Fruit fly (Drosophila melanogaster) whole organism, pupa: ENCODE results near the gene por.

Source experiments
- CG10348 ChIP-seq: fragments of 200-800 bp; sonication (Bioruptor generic); IDR thresholded peaks from 2 replicates; pipeline ENCODE4 v1.3.6; 2022; ENCODE audit warnings: missing biosample characterization, missing genetic modification characterization
- CG12605 ChIP-seq: fragments of 200-800 bp; sonication (Bioruptor generic); IDR thresholded peaks from 2 replicates; pipeline ENCODE4 v1.3.6; 2022; ENCODE audit warnings: missing biosample characterization, missing genetic modification characterization
- CG13204 ChIP-seq: fragments of 200-800 bp; sonication (Bioruptor generic); optimal IDR thresholded peaks from 2 replicates; lab custom pipeline; 2018; ENCODE audit warnings: missing biosample characterization, mild to moderate bottlenecking, missing genetic modification characterization, moderate library complexity
- CG14655 ChIP-seq: fragments of 200-800 bp; sonication (Bioruptor generic); optimal IDR thresholded peaks from 3 replicates; lab custom pipeline; 2017; ENCODE audit warnings: mild to moderate bottlenecking, missing biosample characterization, missing genetic modification reagents, missing genetic modification characterization
- CG15710 ChIP-seq: fragments of 200-800 bp; sonication (Bioruptor generic); optimal IDR thresholded peaks from 2 replicates; lab custom pipeline; 2018; ENCODE audit warnings: missing biosample characterization, mild to moderate bottlenecking, missing genetic modification characterization, moderate library complexity
- CG17806 ChIP-seq: fragments of 200-800 bp; sonication (Bioruptor generic); optimal IDR thresholded peaks from 2 replicates; lab custom pipeline; 2018; ENCODE audit warnings: missing biosample characterization, mild to moderate bottlenecking, missing genetic modification characterization, moderate library complexity
- CG32121 ChIP-seq: fragments of 200-800 bp; sonication (Bioruptor generic); IDR thresholded peaks from 2 replicates; pipeline ENCODE4 v1.3.6; 2022; ENCODE audit warnings: missing biosample characterization, missing genetic modification characterization
- CG34367 ChIP-seq: fragments of 200-800 bp; sonication (Bioruptor generic); optimal IDR thresholded peaks from 2 replicates; lab custom pipeline; 2018; ENCODE audit warnings: missing biosample characterization, mild to moderate bottlenecking, missing genetic modification characterization
- CG4496 ChIP-seq: fragments of 200-800 bp; sonication (Bioruptor generic); IDR thresholded peaks from 3 replicates; pipeline ENCODE4 v1.3.6; 2022; ENCODE audit warnings: missing biosample characterization, missing genetic modification characterization
- CG8159 ChIP-seq: fragments of 200-800 bp; sonication (Bioruptor generic); optimal IDR thresholded peaks from 3 replicates; lab custom pipeline; 2018; ENCODE audit warnings: missing biosample characterization, mild to moderate bottlenecking, missing genetic modification characterization, moderate library complexity
- CG8301 ChIP-seq: fragments of 200-800 bp; sonication (Bioruptor generic); optimal IDR thresholded peaks from 2 replicates; lab custom pipeline; 2018; ENCODE audit warnings: missing biosample characterization, mild to moderate bottlenecking, missing genetic modification characterization
- CG9948 ChIP-seq: fragments of 200-800 bp; sonication (Bioruptor generic); optimal IDR thresholded peaks from 2 replicates; lab custom pipeline; 2018; ENCODE audit warnings: missing biosample characterization, mild to moderate bottlenecking, missing genetic modification characterization, moderate library complexity
- D1 ChIP-seq: fragments of 200-800 bp; sonication (Bioruptor generic); optimal IDR thresholded peaks from 2 replicates; lab custom pipeline; 2018; ENCODE audit warnings: missing biosample characterization, mild to moderate bottlenecking, missing genetic modification characterization, moderate library complexity
- EcR ChIP-seq: fragments of 200-800 bp; sonication (Bioruptor generic); optimal IDR thresholded peaks from 3 replicates; lab custom pipeline; 2019; ENCODE audit warnings: missing biosample characterization, missing genetic modification characterization, mild to moderate bottlenecking, moderate library complexity, missing genetic modification reagents
- Ets98B ChIP-seq: fragments of 200-800 bp; sonication (Bioruptor generic); IDR thresholded peaks from 2 replicates; pipeline ENCODE4 v1.3.6; 2022; ENCODE audit warnings: missing biosample characterization, missing genetic modification characterization
- Pif1A ChIP-seq: fragments of 200-800 bp; sonication (Bioruptor generic); optimal IDR thresholded peaks from 3 replicates; lab custom pipeline; 2016; ENCODE audit warnings: missing biosample characterization, missing genetic modification characterization
- Pif1B ChIP-seq: fragments of 200-800 bp; sonication (Bioruptor generic); optimal IDR thresholded peaks from 3 replicates; lab custom pipeline; 2016; ENCODE audit warnings: missing biosample characterization, missing genetic modification characterization
- Snoo ChIP-seq: fragments of 200-800 bp; sonication (Bioruptor generic); optimal IDR thresholded peaks from 3 replicates; lab custom pipeline; 2017; ENCODE audit warnings: missing biosample characterization, mild to moderate bottlenecking, missing genetic modification characterization, inconsistent platforms
- fd96Ca ChIP-seq: fragments of 200-800 bp; sonication (Bioruptor generic); IDR thresholded peaks from 3 replicates; pipeline ENCODE4 v1.3.6; 2022; ENCODE audit warnings: missing biosample characterization, missing genetic modification characterization
- gl ChIP-seq: fragments of 200-800 bp; sonication (Bioruptor generic); optimal IDR thresholded peaks from 2 replicates; lab custom pipeline; 2018; ENCODE audit warnings: missing biosample characterization, mild to moderate bottlenecking, missing genetic modification characterization
- rn ChIP-seq: fragments of 200-800 bp; sonication (Bioruptor generic); IDR thresholded peaks from 2 replicates; pipeline ENCODE4 v1.3.6; 2022; ENCODE audit warnings: missing biosample characterization, missing genetic modification characterization

por gene

DNA sequence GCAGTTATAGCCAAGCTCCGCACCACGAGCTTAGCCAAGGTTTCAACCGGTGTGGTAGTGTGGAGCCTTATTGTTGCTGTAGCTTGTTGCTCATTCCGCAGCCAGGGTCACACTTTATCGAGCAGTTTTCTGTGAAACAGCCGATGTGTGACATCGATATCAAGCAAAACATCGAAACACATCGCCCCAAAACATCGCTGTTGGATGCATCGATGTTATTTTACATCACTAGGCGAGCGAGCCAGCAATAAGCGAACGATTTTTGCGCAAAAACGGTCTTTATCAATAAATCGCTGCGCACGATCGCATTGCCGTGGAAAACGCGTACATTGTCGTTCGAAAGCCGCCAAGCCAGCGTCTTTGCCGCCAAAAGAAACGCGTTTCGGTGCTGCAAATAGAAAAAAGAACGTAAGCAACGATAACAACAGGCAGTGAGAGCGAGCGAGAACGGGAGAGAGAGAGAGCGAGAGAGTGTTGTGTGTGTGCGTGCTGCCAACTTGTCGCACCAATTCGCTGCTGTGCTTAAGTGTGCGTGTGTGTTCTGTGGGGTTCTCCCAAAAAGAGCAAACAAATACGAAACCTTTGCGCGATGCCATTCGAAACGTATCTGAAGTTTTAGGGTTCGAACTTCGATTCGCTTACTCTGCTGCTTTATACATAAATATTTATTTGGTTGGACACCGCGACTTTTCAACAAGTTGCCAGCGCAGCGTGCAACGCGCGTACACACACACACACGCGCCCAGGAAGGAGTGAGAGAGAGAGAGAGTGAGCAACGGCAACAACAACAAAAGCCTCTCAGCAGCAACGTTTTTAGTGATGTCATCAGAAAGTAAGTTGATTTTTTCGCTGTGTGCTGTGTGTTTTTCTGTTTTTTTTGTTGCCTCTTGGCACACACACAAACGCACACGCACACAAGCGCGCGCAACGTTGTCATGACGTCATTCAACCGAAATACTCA, 8.6 kb downstream of the por start:
- TF ChIP-seq CG10348 (GFP tag; lab: Robert Waterston, UW) (no peak), Ets98B (GFP tag; lab: Robert Waterston, UW) (peak; percentile 89), Snoo (tag; lab: Kevin White, UChicago) (peak; percentile 74), D1 (tag; lab: Kevin White, UChicago) (no peak), rn (peak; percentile 62; the same call in 1 of the 2 replicates), Pif1B (GFP tag; lab: Kevin White, UChicago) (peak; percentile 77), CG17806 (tag; lab: Kevin White, UChicago) (peak; percentile 56), CG12605 (GFP tag; lab: Robert Waterston, UW) (peak; percentile 96), Pif1A (GFP tag; lab: Kevin White, UChicago) (no peak), EcR (peak; percentile 16), CG14655 (GFP tag; lab: Kevin White, UChicago) (no peak), CG8301 (tag; lab: Kevin White, UChicago) (peak; percentile 77), CG32121 (GFP tag; lab: Robert Waterston, UW) (peak; percentile 86), CG8159 (tag; lab: Kevin White, UChicago) (peak; percentile 67), CG9948 (tag; lab: Kevin White, UChicago) (peak; percentile 60), CG34367 (tag; lab: Kevin White, UChicago) (peak; percentile 79), CG15710 (peak; percentile 69), gl (tag; lab: Kevin White, UChicago) (peak; percentile 96), fd96Ca (peak; percentile 76; the same call in 2 of the 3 replicates), CG4496 (GFP tag; lab: Robert Waterston, UW) (peak; percentile 93), CG13204 (GFP tag; lab: Kevin White, UChicago) (peak; percentile 89)

DNA sequence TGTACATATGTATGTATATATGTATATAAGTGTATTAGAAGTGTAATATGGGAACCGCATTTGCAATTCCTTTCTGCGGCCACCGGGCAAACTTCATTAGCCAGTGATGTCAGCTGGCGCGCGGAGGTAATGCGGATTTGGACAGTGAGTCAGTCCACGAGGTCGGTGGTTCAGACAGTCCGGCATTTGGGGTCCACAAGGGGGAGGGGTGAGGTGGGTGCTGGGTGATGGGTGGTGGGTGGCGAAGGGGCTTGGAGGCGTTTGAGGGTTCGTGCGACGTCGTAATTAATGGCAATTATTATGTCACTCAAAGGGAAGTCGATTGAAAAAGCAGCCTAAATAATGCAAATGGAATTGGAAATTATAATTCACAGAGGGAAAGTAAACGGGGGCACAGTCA, 9.9 kb downstream of the por start:
- TF ChIP-seq CG12605 (GFP tag; lab: Robert Waterston, UW): no peak
- no peak for TF ChIP-seq D1 (tag; lab: Kevin White, UChicago)
- no peak for TF ChIP-seq Pif1B (GFP tag; lab: Kevin White, UChicago)
- TF ChIP-seq CG34367 (tag; lab: Kevin White, UChicago): no peak
- TF ChIP-seq fd96Ca: no peak
- no peak for TF ChIP-seq CG8159 (tag; lab: Kevin White, UChicago)
- TF ChIP-seq Ets98B (GFP tag; lab: Robert Waterston, UW): no peak

DNA sequence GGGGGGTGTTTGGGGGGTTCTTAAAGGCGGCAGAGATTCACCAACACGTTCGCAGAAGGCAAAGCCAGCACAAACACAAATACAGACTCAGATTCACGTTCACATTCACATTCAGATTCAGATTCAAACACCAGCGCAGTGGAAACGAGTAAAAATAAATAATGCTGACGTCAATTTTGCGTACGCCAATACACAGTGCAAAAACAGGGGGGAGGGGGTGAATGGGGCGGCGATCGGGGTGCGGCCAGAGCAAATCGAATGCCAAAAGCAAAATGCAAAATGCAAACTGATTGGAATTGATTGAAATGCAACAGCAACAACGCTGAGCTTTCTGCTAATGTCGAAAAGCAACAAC, 11.0 kb downstream of the por start:
- TF ChIP-seq CG14655 (GFP tag; lab: Kevin White, UChicago) (peak; percentile 31), CG17806 (tag; lab: Kevin White, UChicago) (no peak), CG9948 (tag; lab: Kevin White, UChicago) (no peak), CG4496 (GFP tag; lab: Robert Waterston, UW) (peak; percentile 42; the same call in 1 of the 3 replicates), Ets98B (GFP tag; lab: Robert Waterston, UW) (peak; percentile 63), CG32121 (GFP tag; lab: Robert Waterston, UW) (peak; percentile 44; the same call in 1 of the 2 replicates), Snoo (tag; lab: Kevin White, UChicago) (no peak), fd96Ca (0 out of 3 replicates have a peak, but pooled peaks have one; percentile 21), CG12605 (GFP tag; lab: Robert Waterston, UW) (peak; percentile 54; the same call in 1 of the 2 replicates), CG13204 (GFP tag; lab: Kevin White, UChicago) (peak; percentile 11)

DNA sequence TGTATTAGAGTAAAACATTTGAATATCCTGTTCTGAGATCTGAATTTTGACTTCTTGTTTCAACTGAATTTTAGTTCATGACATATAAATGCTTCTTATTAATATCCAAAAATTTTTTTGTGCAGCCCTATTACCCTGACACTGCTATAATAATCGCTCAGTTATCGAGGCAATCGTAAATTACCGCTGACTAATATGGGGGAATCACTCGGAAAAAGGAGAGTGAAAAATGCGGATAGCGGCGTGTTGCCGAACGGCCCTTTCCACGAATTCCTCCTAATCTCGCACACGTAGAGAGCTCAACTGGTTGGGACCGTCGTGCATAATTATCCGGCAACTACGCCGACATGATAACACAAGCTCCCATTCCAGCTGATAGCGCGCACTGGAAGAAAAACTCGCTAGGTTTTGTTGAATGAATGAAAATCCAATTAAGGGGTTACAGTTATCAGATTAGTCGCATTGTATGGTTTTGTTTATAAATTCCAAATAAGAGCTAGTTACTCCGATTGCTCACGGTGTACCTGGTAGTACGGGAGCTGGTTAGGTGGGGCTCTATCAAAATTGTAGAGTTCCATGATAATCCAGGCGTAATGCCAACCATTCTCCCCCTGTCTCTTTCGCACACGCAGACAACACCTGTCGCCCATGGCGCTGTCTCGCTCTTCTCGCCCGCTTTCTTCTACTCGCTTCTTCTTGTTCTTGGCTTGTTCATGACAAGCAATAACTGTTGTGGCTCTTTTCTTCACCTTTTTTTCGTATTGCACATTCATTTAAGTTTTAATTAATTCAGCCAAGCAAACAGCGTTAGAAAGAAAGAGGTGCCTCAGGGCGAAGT, 11.6 kb downstream of the por start:
- TF ChIP-seq Pif1A (GFP tag; lab: Kevin White, UChicago) (peak; percentile 42), rn (no peak), CG13204 (GFP tag; lab: Kevin White, UChicago) (no peak), CG15710 (peak; percentile 54), EcR (no peak), CG34367 (tag; lab: Kevin White, UChicago) (peak; percentile 31), Snoo (tag; lab: Kevin White, UChicago) (peak; percentile 17), fd96Ca (peak; percentile 87), Pif1B (GFP tag; lab: Kevin White, UChicago) (peak; percentile 40), CG14655 (GFP tag; lab: Kevin White, UChicago) (peak; percentile 59), CG12605 (GFP tag; lab: Robert Waterston, UW) (no peak; the same call in 1 of the 2 replicates), gl (tag; lab: Kevin White, UChicago) (peak; percentile 15), CG8301 (tag; lab: Kevin White, UChicago) (peak; percentile 51), Ets98B (GFP tag; lab: Robert Waterston, UW) (peak; percentile 78), D1 (tag; lab: Kevin White, UChicago) (no peak), CG32121 (GFP tag; lab: Robert Waterston, UW) (peak; percentile 63), CG10348 (GFP tag; lab: Robert Waterston, UW) (peak; percentile 44; the same call in 1 of the 2 replicates), CG9948 (tag; lab: Kevin White, UChicago) (no peak), CG17806 (tag; lab: Kevin White, UChicago) (peak; percentile 18), CG8159 (tag; lab: Kevin White, UChicago) (peak; percentile 37), CG4496 (GFP tag; lab: Robert Waterston, UW) (peak; percentile 89)
